Worm (Caenorhabditis elegans) whole organism, young adult: ENCODE results near the gene Y41C4A.6.
A peak's percentile ranks its signal among the peaks of the same experiment; 100 is the strongest.

Experiments
- B0336.3 ChIP-seq: fragments of 200-800 bp; sonication (Bioruptor generic); IDR thresholded peaks from 2 replicates; pipeline ENCODE4 v1.3.6; 2022; ENCODE audit warnings: missing genetic modification characterization, missing compliant biosample characterization
- C17E4.6 ChIP-seq: fragments of 200-800 bp; sonication (Bioruptor generic); IDR thresholded peaks from 2 replicates; pipeline ENCODE4 v1.3.6; 2022; ENCODE audit warnings: missing genetic modification reagents, missing genetic modification characterization, missing compliant biosample characterization
- D2030.7 ChIP-seq: fragments of 200-800 bp; sonication (Bioruptor generic); IDR thresholded peaks from 2 replicates; pipeline ENCODE4 v1.3.6; 2022; ENCODE audit warnings: missing genetic modification reagents, missing genetic modification characterization, missing compliant biosample characterization
- F22D6.2 ChIP-seq: sonication (generic microtip); optimal IDR thresholded peaks from 2 replicates; lab custom pipeline; 2016; ENCODE audit warnings: mild to moderate bottlenecking, missing genetic modification characterization, missing compliant biosample characterization
- F33H1.4 ChIP-seq: fragments of 200-800 bp; sonication (Bioruptor generic); IDR thresholded peaks from 2 replicates; pipeline ENCODE4 v1.3.6; 2022; ENCODE audit warnings: missing genetic modification reagents, missing genetic modification characterization, missing compliant biosample characterization
- F49E8.2 ChIP-seq: sonication (generic microtip); optimal IDR thresholded peaks from 3 replicates; lab custom pipeline; 2017; ENCODE audit warnings: missing genetic modification characterization, mild to moderate bottlenecking, missing compliant biosample characterization, antibody characterized with exemption, moderate library complexity; ENCODE audit not compliant: insufficient read depth
- F55B11.4 ChIP-seq: sonication (generic microtip); optimal IDR thresholded peaks from 2 replicates; lab custom pipeline; 2016; ENCODE audit warnings: missing compliant biosample characterization, missing genetic modification characterization, borderline replicate concordance; ENCODE audit not compliant: insufficient read depth
- F57A8.1 ChIP-seq: fragments of 200-800 bp; sonication (Bioruptor generic); optimal IDR thresholded peaks from 2 replicates; lab custom pipeline; 2018; ENCODE audit warnings: mild to moderate bottlenecking, missing genetic modification characterization, moderate library complexity, missing compliant biosample characterization
- F57C9.4 ChIP-seq: sonication (generic microtip); optimal IDR thresholded peaks from 2 replicates; lab custom pipeline; 2017; ENCODE audit warnings: mild to moderate bottlenecking, missing genetic modification characterization, missing compliant biosample characterization
- K11D2.4 ChIP-seq: fragments of 200-800 bp; sonication (Bioruptor generic); IDR thresholded peaks from 2 replicates; pipeline ENCODE4 v1.3.6; 2022; ENCODE audit warnings: missing genetic modification reagents, missing genetic modification characterization, missing compliant biosample characterization
- K12H6.12 ChIP-seq: fragments of 200-800 bp; sonication (Bioruptor generic); optimal IDR thresholded peaks from 2 replicates; lab custom pipeline; 2018; ENCODE audit warnings: mild to moderate bottlenecking, missing genetic modification characterization, missing compliant biosample characterization
- T07F8.4 ChIP-seq: sonication (generic microtip); optimal IDR thresholded peaks from 2 replicates; lab custom pipeline; 2016; ENCODE audit warnings: mild to moderate bottlenecking, missing genetic modification characterization, moderate library complexity, missing compliant biosample characterization
- Y53G8AR.9 ChIP-seq: fragments of 200-800 bp; sonication (Bioruptor generic); conservative IDR thresholded peaks from 2 replicates; pipeline ENCODE4 v1.3.6; 2022; ENCODE audit warnings: missing genetic modification reagents, missing genetic modification characterization, missing compliant biosample characterization
- Y67H2A.10 ChIP-seq: fragments of 200-800 bp; sonication (Bioruptor generic); conservative IDR thresholded peaks from 2 replicates; pipeline ENCODE4 v1.3.6; 2022; ENCODE audit warnings: missing genetic modification reagents, missing genetic modification characterization, missing compliant biosample characterization
- Y95B8A.8 ChIP-seq: fragments of 200-800 bp; sonication (Bioruptor generic); IDR thresholded peaks from 2 replicates; pipeline ENCODE4 v1.3.6; 2022; ENCODE audit warnings: missing genetic modification reagents, missing genetic modification characterization, missing compliant biosample characterization
- ama-1 ChIP-seq, 3 experiments: fragments of 150-350 bp in 1 of 3; sonication (generic microtip) in 2 of 3; optimal IDR thresholded peaks; 2 replicates each; lab custom pipeline; 2014 to 2018; ENCODE audit warnings: missing biosample characterization in 2 of 3, missing genetic modification characterization in 2 of 3, missing genetic modification reagents in 2 of 3
- aptf-3 ChIP-seq: fragments of 200-800 bp; sonication (Bioruptor generic); IDR thresholded peaks from 2 replicates; pipeline ENCODE4 v1.3.6; 2022; ENCODE audit warnings: missing genetic modification characterization, missing compliant biosample characterization
- atf-7 ChIP-seq: sonication (generic microtip); optimal IDR thresholded peaks from 2 replicates; lab custom pipeline; 2017; ENCODE audit warnings: mild to moderate bottlenecking, missing genetic modification characterization, missing compliant biosample characterization
- attf-6 ChIP-seq: fragments of 200-800 bp; sonication (Bioruptor generic); IDR thresholded peaks from 2 replicates; pipeline ENCODE4 v1.3.6; 2022; ENCODE audit warnings: missing genetic modification reagents, missing genetic modification characterization, missing compliant biosample characterization
- ccch-3 ChIP-seq: fragments of 200-800 bp; sonication (Bioruptor generic); optimal IDR thresholded peaks from 2 replicates; lab custom pipeline; 2018; ENCODE audit warnings: mild to moderate bottlenecking, missing genetic modification characterization, missing compliant biosample characterization
- cebp-1 ChIP-seq, 2 experiments: fragments of 200-800 bp in 1 of 2; sonication (Bioruptor generic) in 1 of 2; sonication (generic microtip) in 1 of 2; IDR thresholded peaks in 1 of 2; optimal IDR thresholded peaks in 1 of 2; 2 replicates each; pipeline versions ENCODE4 v1.3.6 to Lab custom; 2017 to 2022; ENCODE audit warnings: missing compliant biosample characterization in 2 of 2, missing genetic modification characterization in 2 of 2, mild to moderate bottlenecking in 1 of 2, missing genetic modification reagents in 1 of 2, moderate library complexity in 1 of 2
- ceh-40 ChIP-seq: fragments of 200-800 bp; sonication (Bioruptor generic); IDR thresholded peaks from 2 replicates; pipeline ENCODE4 v1.3.6; 2022; ENCODE audit warnings: missing genetic modification characterization, missing compliant biosample characterization
- chd-7 ChIP-seq: sonication (generic microtip); optimal IDR thresholded peaks from 2 replicates; lab custom pipeline; 2016; ENCODE audit warnings: mild to moderate bottlenecking, missing genetic modification characterization, moderate library complexity, missing compliant biosample characterization
- dpff-1 ChIP-seq: sonication (generic microtip); optimal IDR thresholded peaks from 2 replicates; lab custom pipeline; 2017; ENCODE audit warnings: mild to moderate bottlenecking, missing genetic modification characterization, missing compliant biosample characterization
- dpl-1 ChIP-seq: fragments of 150-350 bp; optimal IDR thresholded peaks from 2 replicates; lab custom pipeline; 2014; ENCODE audit warnings: missing biosample characterization, missing genetic modification reagents, missing genetic modification characterization
- efl-1 ChIP-seq: fragments of 150-350 bp; optimal IDR thresholded peaks from 2 replicates; lab custom pipeline; 2014; ENCODE audit warnings: missing biosample characterization, missing genetic modification reagents, missing genetic modification characterization
- egrh-3 ChIP-seq: fragments of 200-800 bp; sonication (Bioruptor generic); IDR thresholded peaks from 2 replicates; pipeline ENCODE4 v1.3.6; 2022; ENCODE audit warnings: missing genetic modification reagents, missing genetic modification characterization, missing compliant biosample characterization
- hmg-1.2 ChIP-seq: fragments of 200-800 bp; sonication (Bioruptor generic); IDR thresholded peaks from 2 replicates; pipeline ENCODE4 v1.3.6; 2022; ENCODE audit warnings: missing genetic modification reagents, missing genetic modification characterization, missing compliant biosample characterization
- hmg-20 ChIP-seq: fragments of 200-800 bp; sonication (Bioruptor generic); IDR thresholded peaks from 2 replicates; pipeline ENCODE4 v1.3.6; 2022; ENCODE audit warnings: missing genetic modification reagents, missing genetic modification characterization, missing compliant biosample characterization
- let-607 ChIP-seq, 2 experiments: fragments of 200-800 bp in 1 of 2; sonication (Bioruptor generic) in 1 of 2; sonication (generic microtip) in 1 of 2; optimal IDR thresholded peaks; 2 replicates each; lab custom pipeline; 2016 to 2018; ENCODE audit warnings: mild to moderate bottlenecking in 2 of 2, missing compliant biosample characterization in 2 of 2, missing genetic modification characterization in 2 of 2, moderate library complexity in 2 of 2, missing genotype in 1 of 2
- madf-6 ChIP-seq: fragments of 200-800 bp; sonication (Bioruptor generic); IDR thresholded peaks from 2 replicates; pipeline ENCODE4 v1.3.6; 2022; ENCODE audit warnings: missing genetic modification reagents, missing genetic modification characterization, missing compliant biosample characterization
- mcd-1 ChIP-seq: fragments of 200-800 bp; sonication (Bioruptor generic); IDR thresholded peaks from 2 replicates; pipeline ENCODE4 v1.3.6; 2022; ENCODE audit warnings: missing genetic modification reagents, missing genetic modification characterization, missing compliant biosample characterization
- mxl-1 ChIP-seq: sonication (generic microtip); optimal IDR thresholded peaks from 2 replicates; lab custom pipeline; 2016; ENCODE audit warnings: missing genetic modification characterization, missing compliant biosample characterization
- nhr-80 ChIP-seq: sonication (generic microtip); optimal IDR thresholded peaks from 2 replicates; lab custom pipeline; 2016; ENCODE audit warnings: missing genetic modification characterization, missing compliant biosample characterization
- repo-1 ChIP-seq: sonication (generic microtip); optimal IDR thresholded peaks from 2 replicates; lab custom pipeline; 2017; ENCODE audit warnings: mild to moderate bottlenecking, missing genetic modification characterization, missing compliant biosample characterization
- rpc-1 ChIP-seq, 2 experiments: fragments of 150-350 bp in 1 of 2; sonication (generic microtip) in 1 of 2; optimal IDR thresholded peaks; 2 replicates each; lab custom pipeline; 2014 to 2018; ENCODE audit warnings: missing biosample characterization in 1 of 2, missing genetic modification characterization in 1 of 2, missing genetic modification reagents in 1 of 2, missing genotype in 1 of 2
- sea-2 ChIP-seq: fragments of 200-800 bp; sonication (Bioruptor generic); IDR thresholded peaks from 2 replicates; pipeline ENCODE4 v1.3.6; 2022; ENCODE audit warnings: missing genetic modification characterization, missing compliant biosample characterization
- snpc-3.4 ChIP-seq: sonication (generic microtip); optimal IDR thresholded peaks from 2 replicates; lab custom pipeline; 2017; ENCODE audit warnings: missing genetic modification characterization, mild to moderate bottlenecking, missing compliant biosample characterization, antibody characterized with exemption, moderate library complexity, missing genotype, missing genetic modification reagents
- sptf-2 ChIP-seq: fragments of 200-800 bp; sonication (Bioruptor generic); optimal IDR thresholded peaks from 2 replicates; lab custom pipeline; 2018; ENCODE audit warnings: mild to moderate bottlenecking, missing genetic modification characterization, missing compliant biosample characterization
- tbp1 ChIP-seq: fragments of 200-800 bp; sonication (Bioruptor generic); optimal IDR thresholded peaks from 2 replicates; lab custom pipeline; 2018; ENCODE audit warnings: mild to moderate bottlenecking, missing genetic modification characterization, missing compliant biosample characterization
- tlf-1 ChIP-seq: fragments of 200-800 bp; sonication (Bioruptor generic); optimal IDR thresholded peaks from 2 replicates; lab custom pipeline; 2018; ENCODE audit warnings: mild to moderate bottlenecking, missing genetic modification characterization, missing compliant biosample characterization
- unc-130 ChIP-seq: sonication (generic microtip); optimal IDR thresholded peaks from 2 replicates; lab custom pipeline; 2016; ENCODE audit warnings: missing genetic modification reagents, missing genetic modification characterization, missing compliant biosample characterization
- unc-62 ChIP-seq: fragments of 150-350 bp; optimal IDR thresholded peaks from 2 replicates; lab custom pipeline; 2014; ENCODE audit warnings: missing biosample characterization, missing genetic modification reagents, missing genetic modification characterization
- xnd-1 ChIP-seq: sonication (generic microtip); optimal IDR thresholded peaks from 2 replicates; lab custom pipeline; 2016; ENCODE audit warnings: missing genotype, missing genetic modification reagents, missing genetic modification characterization, missing compliant biosample characterization
- ztf-18 ChIP-seq: sonication (generic microtip); optimal IDR thresholded peaks from 2 replicates; lab custom pipeline; 2016; ENCODE audit warnings: missing genotype, mild to moderate bottlenecking, missing genetic modification characterization, missing compliant biosample characterization
- ztf-22 ChIP-seq: fragments of 200-800 bp; sonication (Bioruptor generic); optimal IDR thresholded peaks from 2 replicates; lab custom pipeline; 2018; ENCODE audit warnings: mild to moderate bottlenecking, missing genetic modification characterization, moderate library complexity, missing compliant biosample characterization
- ztf-26 ChIP-seq: sonication (generic microtip); optimal IDR thresholded peaks from 2 replicates; lab custom pipeline; 2017; ENCODE audit warnings: missing genetic modification characterization, missing compliant biosample characterization
- ztf-6 ChIP-seq: fragments of 200-800 bp; sonication (Bioruptor generic); IDR thresholded peaks from 2 replicates; pipeline ENCODE4 v1.3.6; 2022; ENCODE audit warnings: missing genetic modification reagents, missing genetic modification characterization, missing compliant biosample characterization

Gene Y41C4A.6

ce11 chrIII:11719400-11719875, 23.1 kb downstream of the Y41C4A.6 start, which contains the start of the genes elb-1 and Y41C4A.11 (continued):
- no peak for TF ChIP-seq xnd-1 (tag; lab: Kevin White, UChicago)
- TF ChIP-seq Y53G8AR.9 (GFP tag; lab: Robert Waterston, UW), result no peak
- TF ChIP-seq K12H6.12, result no peak
- TF ChIP-seq F57A8.1, result no peak
- no peak for TF ChIP-seq F22D6.2 (tag; lab: Kevin White, UChicago)
- peak; percentile 87 for TF ChIP-seq dpl-1 (GFP tag; lab: Kevin White, UChicago)
- TF ChIP-seq mcd-1 (GFP tag; lab: Robert Waterston, UW), result peak; percentile 97
- TF ChIP-seq mxl-1 (tag; lab: Kevin White, UChicago), result no peak
- TF ChIP-seq ztf-26 (tag; lab: Kevin White, UChicago), result no peak
- TF ChIP-seq unc-130, result no peak
- TF ChIP-seq rpc-1 (optimal IDR thresholded peaks at IDR 0.05; lab: Kevin White, UChicago), result no peak
- TF ChIP-seq rpc-1 (tag; optimal IDR thresholded peaks at IDR 0.05; lab: Kevin White, UChicago), result no peak
- TF ChIP-seq Y95B8A.8 (GFP tag; lab: Robert Waterston, UW), result no peak
- TF ChIP-seq F55B11.4, result no peak
- TF ChIP-seq hmg-20 (GFP tag; lab: Robert Waterston, UW), result no peak
- TF ChIP-seq snpc-3.4 (tag; lab: Kevin White, UChicago), result no peak
- TF ChIP-seq atf-7, result no peak
- no peak for TF ChIP-seq chd-7 (tag; lab: Kevin White, UChicago)
- peak; percentile 19 for TF ChIP-seq tbp1 (GFP tag; lab: Kevin White, UChicago)
- no peak for TF ChIP-seq ceh-40 (GFP tag; lab: Robert Waterston, UW)
- no peak for TF ChIP-seq sea-2 (GFP tag; lab: Robert Waterston, UW)
- no peak for TF ChIP-seq T07F8.4 (tag; lab: Kevin White, UChicago)
- no peak for TF ChIP-seq ztf-18 (tag; lab: Kevin White, UChicago)
- TF ChIP-seq ztf-22 (GFP tag; lab: Kevin White, UChicago), result no peak
- no peak for TF ChIP-seq C17E4.6 (GFP tag; lab: Robert Waterston, UW)
- TF ChIP-seq F33H1.4 (GFP tag; lab: Robert Waterston, UW), result no peak
- TF ChIP-seq ztf-6, result no peak
- no peak for TF ChIP-seq hmg-1.2
- no peak for TF ChIP-seq tlf-1 (GFP tag; lab: Kevin White, UChicago)
- no peak for TF ChIP-seq aptf-3 (GFP tag; lab: Robert Waterston, UW)
- TF ChIP-seq unc-62, result no peak
- no peak for TF ChIP-seq ccch-3 (GFP tag; lab: Kevin White, UChicago)
- TF ChIP-seq F57C9.4 (tag; lab: Kevin White, UChicago), result no peak
- no peak for TF ChIP-seq B0336.3 (GFP tag; lab: Robert Waterston, UW)
- TF ChIP-seq efl-1 (GFP tag; lab: Kevin White, UChicago), result peak; percentile 84

- TF ChIP-seq repo-1 (no peak), ztf-22 (GFP tag; lab: Kevin White, UChicago) (no peak), attf-6 (no peak), nhr-80 (tag; lab: Kevin White, UChicago) (peak; percentile 19), K11D2.4 (GFP tag; lab: Robert Waterston, UW) (no peak), ztf-26 (tag; lab: Kevin White, UChicago) (no peak), let-607 (tag; optimal IDR thresholded peaks at IDR 0.05; lab: Kevin White, UChicago) (peak; percentile 96), ama-1 (optimal IDR thresholded peaks at IDR 0.05; lab: Kevin White, UChicago) (no peak), ama-1 (GFP tag; optimal IDR thresholded peaks at IDR 0.05; lab: Kevin White, UChicago) (no peak), Y67H2A.10 (GFP tag; lab: Robert Waterston, UW) (no peak), sptf-2 (GFP tag; lab: Kevin White, UChicago) (no peak), mcd-1 (GFP tag; lab: Robert Waterston, UW) (0 out of 2 replicates have a peak, but pooled peaks have one; percentile 7), egrh-3 (GFP tag; lab: Robert Waterston, UW) (no peak), cebp-1 (GFP tag; IDR thresholded peaks at IDR 0.05; lab: Robert Waterston, UW) (no peak), cebp-1 (tag; optimal IDR thresholded peaks at IDR 0.05; lab: Kevin White, UChicago) (peak; percentile 75), tlf-1 (GFP tag; lab: Kevin White, UChicago) (no peak), madf-6 (GFP tag; lab: Robert Waterston, UW) (no peak), D2030.7 (GFP tag; lab: Robert Waterston, UW) (no peak), dpff-1 (tag; lab: Kevin White, UChicago) (no peak), F49E8.2 (tag; lab: Kevin White, UChicago) (no peak), xnd-1 (tag; lab: Kevin White, UChicago) (no peak), unc-62 (no peak)
- TF ChIP-seq, all 124 proteins: peak for 4
Observed at ce11 chrIII:11721405-11721804, 25.0 kb downstream of the Y41C4A.6 start, which contains the start of gene Y41C4A.32. Gene Y41C4A.32 (plus strand): TSS chrIII:11721706.
